Fruit fly (Drosophila melanogaster): ENCODE data around the gene CG1529.

Gene CG1529

dm6 chrX:21074329-21074708 lies 42.6 kb upstream of the CG1529 start (continued):
- TF ChIP-seq abd-A (tag; optimal IDR thresholded peaks at IDR 0.05): no peak
- TF ChIP-seq chn (GFP tag; optimal IDR thresholded peaks at IDR 0.05): no peak
- peak; percentile 32 for TF ChIP-seq lab (GFP tag; optimal IDR thresholded peaks at IDR 0.05)
- TF ChIP-seq lmd (GFP tag; IDR thresholded peaks at IDR 0.05): 0 out of 2 replicates have a peak, but pooled peaks have one; percentile 30
- no peak for TF ChIP-seq Scr (GFP tag; IDR thresholded peaks at IDR 0.05; ENCODE audit: partially characterized antibody)
- peak; percentile 37; the same call in 1 of the 3 replicates for TF ChIP-seq row (GFP tag; IDR thresholded peaks at IDR 0.05)
- TF ChIP-seq Bteb2 (GFP tag; optimal IDR thresholded peaks at IDR 0.05): no peak
- 0 out of 2 replicates have a peak, but pooled peaks have one; percentile 21 for TF ChIP-seq sob (GFP tag; IDR thresholded peaks at IDR 0.05)
- no peak for TF ChIP-seq PHDP (tag; optimal IDR thresholded peaks at IDR 0.05)
- TF ChIP-seq sens (GFP tag): peak; percentile 51
- peak; percentile 18 for TF ChIP-seq CG11504 (tag; optimal IDR thresholded peaks at IDR 0.05)
- peak; percentile 0 for TF ChIP-seq lilli (GFP tag; optimal IDR thresholded peaks at IDR 0.05)

dm6 chrX:21073641-21074328 lies 42.0 kb upstream of the CG1529 start:
- TF ChIP-seq CG7786 (GFP tag; optimal IDR thresholded peaks at IDR 0.05) (no peak), ems (GFP tag; optimal IDR thresholded peaks at IDR 0.05) (no peak), unpg (GFP tag; optimal IDR thresholded peaks at IDR 0.05) (no peak), Drgx (GFP tag; IDR thresholded peaks at IDR 0.05) (peak; percentile 12; the same call in 1 of the 2 replicates), bsh (GFP tag; optimal IDR thresholded peaks at IDR 0.05) (peak in 1 of 2 experiments; percentile 2), Dfd (GFP tag; optimal IDR thresholded peaks at IDR 0.05) (no peak), ara (GFP tag; IDR thresholded peaks at IDR 0.05) (no peak), ranshi (GFP tag; IDR thresholded peaks at IDR 0.05) (no peak)

dm6 chrX:21072953-21073352 lies 41.2 kb upstream of the CG1529 start:
- TF ChIP-seq CG10979 (tag; optimal IDR thresholded peaks at IDR 0.05) (peak; percentile 24), gem (tag; optimal IDR thresholded peaks at IDR 0.05) (peak; percentile 42), CG11504 (tag; optimal IDR thresholded peaks at IDR 0.05) (peak; percentile 37), CG17612 (GFP tag; IDR thresholded peaks at IDR 0.05) (no peak), tin (GFP tag; optimal IDR thresholded peaks at IDR 0.05) (peak; percentile 35), Hr51 (GFP tag; optimal IDR thresholded peaks at IDR 0.05) (peak in 1 of 2 experiments; percentile 19), CG2712 (tag; optimal IDR thresholded peaks at IDR 0.05) (peak; percentile 17), PHDP (tag; optimal IDR thresholded peaks at IDR 0.05) (peak; percentile 3), unpg (GFP tag; optimal IDR thresholded peaks at IDR 0.05) (peak; percentile 3), Blimp-1 (GFP tag; optimal IDR thresholded peaks at IDR 0.05) (peak; percentile 9), psq (GFP tag; optimal IDR thresholded peaks at IDR 0.05) (no peak), CG13424 (tag; optimal IDR thresholded peaks at IDR 0.05) (peak; percentile 1), D (optimal IDR thresholded peaks at IDR 0.05) (no peak), D (GFP tag; optimal IDR thresholded peaks at IDR 0.05) (no peak), lbe (GFP tag; optimal IDR thresholded peaks at IDR 0.05) (peak; percentile 72), Ada2b (GFP tag; IDR thresholded peaks at IDR 0.05) (peak; percentile 8; the same call in 1 of the 2 replicates), Oli (tag; optimal IDR thresholded peaks at IDR 0.05) (peak; percentile 18), ftz-f1 (GFP tag; optimal IDR thresholded peaks at IDR 0.05) (no peak), CG17328 (GFP tag; IDR thresholded peaks at IDR 0.05) (no peak), Antp (GFP tag; optimal IDR thresholded peaks at IDR 0.05) (no peak), CG7839 (tag; optimal IDR thresholded peaks at IDR 0.05) (peak; percentile 34), tap (tag; optimal IDR thresholded peaks at IDR 0.05) (no peak), lmd (GFP tag; IDR thresholded peaks at IDR 0.05) (0 out of 2 replicates have a peak, but pooled peaks have one; percentile 23), CG17359 (tag; optimal IDR thresholded peaks at IDR 0.05) (peak; percentile 12), CG6854 (GFP tag; optimal IDR thresholded peaks at IDR 0.05) (no peak), dmrt99B (tag; optimal IDR thresholded peaks at IDR 0.05) (peak; percentile 35), Ets65A (GFP tag) (peak; percentile 67), CG15696 (tag; optimal IDR thresholded peaks at IDR 0.05) (peak; percentile 16), nom (GFP tag; optimal IDR thresholded peaks at IDR 0.05) (peak; percentile 87), CG17829 (tag; optimal IDR thresholded peaks at IDR 0.05) (peak; percentile 1)

Data from whole organism, embryonic.